Worm (Caenorhabditis elegans) whole organism, L1 larva: ENCODE measurements around the gene stdh-3.

Source experiments
- C16A3.4 ChIP-seq: fragments of 150-350 bp; optimal IDR thresholded peaks from 2 replicates; lab custom pipeline; 2014; ENCODE audit warnings: missing biosample characterization, missing genetic modification characterization
- C34B4.2 ChIP-seq: sonication (generic microtip); optimal IDR thresholded peaks from 2 replicates; lab custom pipeline; 2017; ENCODE audit warnings: mild to moderate bottlenecking, missing genetic modification characterization, missing compliant biosample characterization
- F16B12.6 ChIP-seq: fragments of 150-350 bp; optimal IDR thresholded peaks from 2 replicates; lab custom pipeline; 2014; ENCODE audit warnings: missing biosample characterization, missing genetic modification characterization
- aha-1 ChIP-seq: fragments of 150-350 bp; optimal IDR thresholded peaks from 2 replicates; lab custom pipeline; 2014; ENCODE audit warnings: missing biosample characterization, missing genetic modification characterization
- alr-1 ChIP-seq: fragments of 200-800 bp; sonication (Bioruptor generic); optimal IDR thresholded peaks from 2 replicates; lab custom pipeline; 2018; ENCODE audit warnings: borderline replicate concordance, mild to moderate bottlenecking, missing genetic modification characterization, missing compliant biosample characterization
- ceh-8 ChIP-seq: fragments of 200-800 bp; sonication (Bioruptor generic); optimal IDR thresholded peaks from 2 replicates; lab custom pipeline; 2018; ENCODE audit warnings: mild to moderate bottlenecking, missing genetic modification characterization, moderate library complexity, missing compliant biosample characterization
- ceh-88 ChIP-seq: fragments of 200-800 bp; sonication (Bioruptor generic); IDR thresholded peaks from 2 replicates; pipeline ENCODE4 v1.3.6; 2022; ENCODE audit warnings: missing genetic modification characterization, missing compliant biosample characterization
- egl-13 ChIP-seq: sonication (generic microtip); optimal IDR thresholded peaks from 2 replicates; lab custom pipeline; 2016; ENCODE audit warnings: missing genotype, missing genetic modification reagents, missing genetic modification characterization, missing compliant biosample characterization
- egl-27 ChIP-seq, 2 experiments: fragments of 150-350 bp in 1 of 2; sonication (generic microtip); optimal IDR thresholded peaks; 3 replicates each; lab custom pipeline; 2017 to 2018; ENCODE audit warnings: missing biosample characterization in 2 of 2, missing genetic modification characterization in 2 of 2, missing genetic modification reagents in 2 of 2
- fkh-10 ChIP-seq: sonication (generic microtip); optimal IDR thresholded peaks from 2 replicates; lab custom pipeline; 2017; ENCODE audit warnings: missing biosample characterization, missing genetic modification reagents, missing genetic modification characterization
- fkh-4 ChIP-seq: sonication (generic microtip); optimal IDR thresholded peaks from 2 replicates; lab custom pipeline; 2016; ENCODE audit warnings: missing compliant biosample characterization, missing genetic modification characterization, borderline replicate concordance
- fos-1 ChIP-seq: fragments of 150-350 bp; optimal IDR thresholded peaks from 2 replicates; lab custom pipeline; 2014; ENCODE audit warnings: missing biosample characterization, missing genetic modification characterization
- grh-1 ChIP-seq: fragments of 200-800 bp; sonication (Bioruptor generic); IDR thresholded peaks from 2 replicates; pipeline ENCODE4 v1.3.6; 2022; ENCODE audit warnings: missing genetic modification reagents, missing genetic modification characterization, missing compliant biosample characterization
- hlh-4 ChIP-seq: sonication (generic microtip); optimal IDR thresholded peaks from 2 replicates; lab custom pipeline; 2016; ENCODE audit warnings: mild to moderate bottlenecking, missing genetic modification characterization, missing compliant biosample characterization
- hpl-2 ChIP-seq: fragments of 150-350 bp; optimal IDR thresholded peaks from 2 replicates; lab custom pipeline; 2014; ENCODE audit warnings: missing biosample characterization, missing genetic modification reagents, missing genetic modification characterization
- lin-35 ChIP-seq, 2 experiments: fragments of 150-350 bp; optimal IDR thresholded peaks; 2 replicates each; lab custom pipeline; 2014; ENCODE audit warnings: missing biosample characterization in 2 of 2, missing genetic modification characterization in 2 of 2, missing genetic modification reagents in 2 of 2
- mef-2 ChIP-seq: fragments of 150-350 bp; optimal IDR thresholded peaks from 2 replicates; lab custom pipeline; 2014; ENCODE audit warnings: missing biosample characterization, missing genetic modification characterization
- nhr-11 ChIP-seq: fragments of 150-350 bp; optimal IDR thresholded peaks from 2 replicates; lab custom pipeline; 2014; ENCODE audit warnings: missing biosample characterization, missing genetic modification characterization
- nhr-12 ChIP-seq: sonication (generic microtip); optimal IDR thresholded peaks from 2 replicates; lab custom pipeline; 2017; ENCODE audit warnings: missing biosample characterization, missing genetic modification characterization
- nhr-19 ChIP-seq: fragments of 200-800 bp; sonication (Bioruptor generic); conservative IDR thresholded peaks from 2 replicates; pipeline ENCODE4 v1.3.6; 2022; ENCODE audit warnings: missing genetic modification characterization, missing compliant biosample characterization
- nhr-20 ChIP-seq: sonication (generic microtip); optimal IDR thresholded peaks from 2 replicates; lab custom pipeline; 2016; ENCODE audit warnings: mild to moderate bottlenecking, missing genetic modification characterization, missing compliant biosample characterization
- nhr-47 ChIP-seq: sonication (generic microtip); optimal IDR thresholded peaks from 2 replicates; lab custom pipeline; 2016; ENCODE audit warnings: mild to moderate bottlenecking, missing genetic modification characterization, moderate library complexity, missing compliant biosample characterization
- nhr-71 ChIP-seq: sonication (generic microtip); optimal IDR thresholded peaks from 2 replicates; lab custom pipeline; 2016; ENCODE audit warnings: mild to moderate bottlenecking, missing genetic modification characterization, moderate library complexity, missing compliant biosample characterization
- nhr-85 ChIP-seq: sonication (generic microtip); peaks from one replicate; lab custom pipeline; 2016; ENCODE audit warnings: missing genetic modification characterization, inconsistent platforms, missing compliant biosample characterization
- nhr-90 ChIP-seq: sonication (generic microtip); optimal IDR thresholded peaks from 2 replicates; lab custom pipeline; 2016; ENCODE audit warnings: mild to moderate bottlenecking, missing genetic modification characterization, missing compliant biosample characterization; ENCODE audit not compliant: poor library complexity
- pag-3 ChIP-seq: sonication (generic microtip); optimal IDR thresholded peaks from 2 replicates; lab custom pipeline; 2017; ENCODE audit warnings: missing genetic modification characterization, mild to moderate bottlenecking, missing compliant biosample characterization, antibody characterized with exemption, borderline replicate concordance; ENCODE audit not compliant: insufficient read depth
- skn-1 ChIP-seq: fragments of 150-350 bp; optimal IDR thresholded peaks from 2 replicates; lab custom pipeline; 2014; ENCODE audit warnings: missing biosample characterization, missing genetic modification characterization
- sox-4 ChIP-seq: sonication (generic microtip); optimal IDR thresholded peaks from 2 replicates; lab custom pipeline; 2016; ENCODE audit warnings: missing genetic modification characterization, missing compliant biosample characterization
- unc-30 ChIP-seq: sonication (generic microtip); optimal IDR thresholded peaks from 2 replicates; lab custom pipeline; 2017; ENCODE audit warnings: missing biosample characterization, missing genetic modification characterization
- unc-86 ChIP-seq: sonication (generic microtip); optimal IDR thresholded peaks from 2 replicates; lab custom pipeline; 2016; ENCODE audit warnings: missing genetic modification characterization, missing compliant biosample characterization
- unc-98 ChIP-seq: fragments of 200-800 bp; sonication (Bioruptor generic); IDR thresholded peaks from 2 replicates; pipeline ENCODE4 v1.3.6; 2022; ENCODE audit warnings: missing genetic modification characterization, missing compliant biosample characterization
- zag-1 ChIP-seq: fragments of 150-350 bp; optimal IDR thresholded peaks from 2 replicates; lab custom pipeline; 2014; ENCODE audit warnings: missing biosample characterization, missing genetic modification characterization
- ztf-11 ChIP-seq, 2 experiments: sonication (generic microtip); optimal IDR thresholded peaks; 2 replicates each; lab custom pipeline; 2016 to 2017; ENCODE audit warnings: missing genetic modification characterization in 2 of 2, missing biosample characterization in 1 of 2, missing compliant biosample characterization in 1 of 2

Gene stdh-3

DNA sequence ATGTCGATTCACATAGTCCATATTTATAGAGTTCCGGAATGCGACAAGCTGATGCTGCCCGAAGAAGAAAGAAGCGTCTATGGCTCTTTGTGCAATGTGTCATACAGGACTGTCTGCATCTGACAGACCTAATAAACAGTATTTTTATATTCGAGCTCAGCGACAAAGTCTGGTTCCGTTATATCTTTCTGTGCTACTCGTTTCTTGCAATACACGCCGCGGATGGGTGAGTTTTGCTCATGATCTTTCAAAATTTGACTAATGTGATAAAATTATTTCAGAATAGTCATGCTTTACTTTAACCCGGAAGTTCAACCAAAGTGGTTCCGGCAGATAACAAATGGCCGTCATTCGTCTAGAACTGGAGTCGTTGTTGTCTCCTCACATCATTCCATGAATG lies 40.7 kb upstream of the stdh-3 start:
- TF ChIP-seq zag-1 (tag; lab: Kevin White, UChicago) (no peak), nhr-47 (tag; lab: Kevin White, UChicago) (no peak), ceh-88 (GFP tag; lab: Robert Waterston, UW) (no peak), ceh-8 (GFP tag; lab: Kevin White, UChicago) (no peak), unc-30 (tag; lab: Kevin White, UChicago) (no peak), lin-35 (GFP tag; optimal IDR thresholded peaks at IDR 0.05; lab: Kevin White, UChicago) (no peak), egl-13 (tag; lab: Kevin White, UChicago) (no peak), C34B4.2 (tag; lab: Kevin White, UChicago) (no peak), C16A3.4 (no peak), aha-1 (tag; lab: Kevin White, UChicago) (no peak), unc-86 (no peak), grh-1 (GFP tag; lab: Robert Waterston, UW) (no peak), egl-27 (tag; optimal IDR thresholded peaks at IDR 0.05; lab: Kevin White, UChicago) (no peak), mef-2 (tag; lab: Kevin White, UChicago) (no peak)

DNA sequence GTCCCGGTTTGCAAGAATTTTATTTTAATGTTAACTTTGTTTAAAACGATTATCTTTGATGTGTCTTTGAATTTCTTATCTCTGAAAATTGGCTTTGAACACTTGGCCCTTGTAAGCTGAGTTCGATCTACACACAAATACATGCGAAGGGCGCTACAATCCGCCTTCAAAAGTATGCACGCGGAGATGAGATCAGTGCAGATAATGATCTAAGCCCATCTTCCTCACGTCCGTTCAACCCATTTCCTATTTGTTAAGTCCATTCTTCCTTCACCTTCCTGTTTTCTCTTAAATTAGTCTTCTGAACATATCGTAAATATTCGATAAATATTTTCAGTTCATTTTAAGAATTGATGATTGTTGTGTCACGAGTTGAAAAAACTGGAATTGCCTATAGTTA lies 38.1 kb upstream of the stdh-3 start, which contains the start of gene nhr-175:
nhr-175 (plus strand) TSS at position 339 of the 400 bp plus-strand sequence.
- TF ChIP-seq nhr-12 (tag; lab: Kevin White, UChicago) (no peak), nhr-85 (tag; lab: Kevin White, UChicago) (peak; percentile 61)

DNA sequence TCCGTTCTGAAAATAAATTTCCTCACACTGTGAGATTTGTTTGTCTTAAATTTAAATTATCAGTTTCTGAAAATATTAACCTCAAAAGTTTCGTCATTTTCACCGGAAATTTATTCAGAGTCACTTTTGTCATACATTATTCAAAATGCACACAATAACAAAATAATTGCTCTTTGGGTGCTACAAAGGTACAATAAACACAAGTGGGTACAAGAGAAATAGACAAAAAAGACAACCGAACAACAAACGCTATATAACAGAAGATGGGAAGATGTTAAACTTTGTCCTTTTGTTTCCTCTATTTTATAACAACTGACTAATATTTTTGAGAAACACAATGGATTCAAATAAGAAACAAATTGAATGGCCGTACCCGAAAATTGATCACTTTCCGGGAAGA lies 34.9 kb upstream of the stdh-3 start:
- no peak for TF ChIP-seq fkh-4 (tag; lab: Kevin White, UChicago)
- peak; percentile 85 for TF ChIP-seq nhr-11 (tag; lab: Kevin White, UChicago)
- TF ChIP-seq nhr-71 (tag; lab: Kevin White, UChicago), result no peak
- peak; percentile 14; the same call in 1 of the 2 replicates for TF ChIP-seq nhr-19 (GFP tag; lab: Robert Waterston, UW)

DNA sequence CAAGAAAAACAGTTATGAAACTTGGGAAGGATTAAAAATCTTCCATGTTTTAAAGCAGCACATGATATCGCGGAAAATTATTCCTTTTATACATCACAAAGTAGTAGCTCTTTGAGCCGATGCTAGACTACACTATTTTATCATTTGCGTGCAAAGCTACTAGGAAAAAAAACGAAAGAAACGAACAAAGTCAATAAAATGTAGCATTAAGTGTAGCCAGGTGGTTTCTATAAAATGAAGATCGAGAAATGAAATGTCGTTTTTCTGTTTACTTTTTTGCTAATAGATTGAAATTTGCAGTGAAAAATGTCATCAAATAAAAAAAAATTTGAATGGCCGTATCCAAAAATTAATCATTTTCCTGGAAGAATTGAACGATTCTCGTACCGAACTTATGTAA lies 31.5 kb upstream of the stdh-3 start, which contains the start of gene cpt-5:
cpt-5 (plus strand) TSS at position 301 of the 400 bp plus-strand sequence.
- TF ChIP-seq fos-1 (tag; lab: Kevin White, UChicago), result no peak
- no peak for TF ChIP-seq unc-98 (GFP tag; lab: Robert Waterston, UW)
- no peak for TF ChIP-seq skn-1 (tag; lab: Kevin White, UChicago)
- no peak for TF ChIP-seq sox-4 (tag; lab: Kevin White, UChicago)
- TF ChIP-seq nhr-90 (tag; lab: Kevin White, UChicago), result no peak
- TF ChIP-seq alr-1, result no peak
- no peak for TF ChIP-seq nhr-20 (tag; lab: Kevin White, UChicago)
- TF ChIP-seq fkh-10, result no peak
- no peak for TF ChIP-seq ceh-88 (GFP tag; lab: Robert Waterston, UW)
- TF ChIP-seq pag-3 (tag; lab: Kevin White, UChicago), result no peak
- no peak for TF ChIP-seq nhr-85 (tag; lab: Kevin White, UChicago)

DNA sequence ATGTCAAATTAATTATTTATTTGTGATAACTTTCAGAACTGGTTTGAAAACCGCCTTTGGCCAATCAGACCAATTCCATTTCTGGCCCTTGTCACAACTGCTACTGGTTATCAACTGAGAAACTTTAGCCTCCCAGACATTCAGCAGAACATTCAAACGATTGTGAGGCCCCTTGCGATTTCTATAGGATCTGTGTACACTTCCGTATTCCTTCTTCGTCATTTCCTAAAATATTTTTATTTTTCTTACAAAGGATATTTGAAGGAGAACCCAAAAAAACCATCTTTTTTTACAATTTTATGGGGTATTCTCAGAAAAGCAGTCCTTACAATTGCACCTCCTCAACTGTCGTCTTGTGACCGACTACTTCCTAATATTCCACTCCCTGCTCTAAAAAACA lies 31.1 kb upstream of the stdh-3 start:
- TF ChIP-seq nhr-85 (tag; lab: Kevin White, UChicago) (peak; percentile 1), fkh-10 (no peak)

DNA sequence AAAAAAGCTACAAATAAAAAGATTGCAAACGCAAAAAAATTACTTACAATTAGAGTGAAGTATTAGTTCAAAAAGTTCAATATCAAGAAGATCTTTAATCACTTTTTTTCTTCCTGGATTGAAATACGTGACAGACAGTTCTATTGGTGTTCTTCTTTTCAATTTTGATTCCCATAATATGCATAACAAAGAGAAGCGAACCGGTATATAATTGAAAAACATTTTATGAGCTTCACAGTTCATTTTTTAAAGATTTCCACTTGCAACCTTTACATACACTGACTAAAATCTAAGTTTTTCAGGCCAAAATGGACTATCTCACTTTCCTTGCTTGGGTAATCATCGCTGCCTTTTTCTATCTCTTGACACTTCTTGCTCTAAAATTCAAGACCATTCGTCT lies 27.9 kb upstream of the stdh-3 start, which contains the start of gene T22G5.1:
T22G5.1 (plus strand) TSS at position 301 of the 400 bp plus-strand sequence.
- TF ChIP-seq unc-86, result no peak
- TF ChIP-seq hlh-4, result no peak
- TF ChIP-seq unc-98 (GFP tag; lab: Robert Waterston, UW), result no peak
- TF ChIP-seq hpl-2 (GFP tag; lab: Kevin White, UChicago), result no peak
- TF ChIP-seq nhr-71 (tag; lab: Kevin White, UChicago), result no peak
- no peak for TF ChIP-seq grh-1 (GFP tag; lab: Robert Waterston, UW)
- no peak for TF ChIP-seq F16B12.6 (tag; lab: Kevin White, UChicago)
- TF ChIP-seq ztf-11 (tag; optimal IDR thresholded peaks at IDR 0.05; lab: Kevin White, UChicago), result no peak
